Worm (Caenorhabditis elegans) whole organism, L2 larva: ENCODE results near the gene R07E3.1.

Experiments used
- R02D3.7 ChIP-seq: fragments of 150-350 bp; optimal IDR thresholded peaks from 2 replicates; lab custom pipeline; 2014; ENCODE audit warnings: missing biosample characterization, missing genetic modification characterization
- ama-1 ChIP-seq: fragments of 150-350 bp; optimal IDR thresholded peaks from 2 replicates; lab custom pipeline; 2018; ENCODE audit warnings: inconsistent platforms
- blmp-1 ChIP-seq: sonication (generic microtip); optimal IDR thresholded peaks from 2 replicates; lab custom pipeline; 2017; ENCODE audit warnings: missing genetic modification characterization, mild to moderate bottlenecking, missing compliant biosample characterization, antibody characterized with exemption, moderate library complexity; ENCODE audit not compliant: insufficient read depth
- ceh-16 ChIP-seq: fragments of 150-350 bp; optimal IDR thresholded peaks from 2 replicates; lab custom pipeline; 2014; ENCODE audit warnings: missing biosample characterization, missing genetic modification characterization
- crh-2 ChIP-seq: sonication (generic microtip); optimal IDR thresholded peaks from 2 replicates; lab custom pipeline; 2017; ENCODE audit warnings: missing biosample characterization, missing genetic modification characterization
- egl-27 ChIP-seq: sonication (generic microtip); optimal IDR thresholded peaks from 3 replicates; lab custom pipeline; 2017; ENCODE audit warnings: missing biosample characterization, missing genetic modification reagents, missing genetic modification characterization
- elt-1 ChIP-seq: fragments of 150-350 bp; optimal IDR thresholded peaks from 2 replicates; lab custom pipeline; 2014; ENCODE audit warnings: missing biosample characterization, missing genetic modification characterization
- elt-3 ChIP-seq: sonication (generic microtip); optimal IDR thresholded peaks from 2 replicates; lab custom pipeline; 2017; ENCODE audit warnings: missing biosample characterization, missing genetic modification characterization
- fos-1 ChIP-seq: fragments of 150-350 bp; optimal IDR thresholded peaks from 2 replicates; lab custom pipeline; 2014; ENCODE audit warnings: missing biosample characterization, missing genetic modification characterization
- lin-39 ChIP-seq: fragments of 150-350 bp; optimal IDR thresholded peaks from 2 replicates; lab custom pipeline; 2014; ENCODE audit warnings: missing biosample characterization, missing genetic modification reagents, missing genetic modification characterization
- lsy-2 ChIP-seq, 2 experiments: fragments of 150-350 bp in 1 of 2; sonication (generic microtip) in 1 of 2; optimal IDR thresholded peaks; 2 replicates each; lab custom pipeline; 2014 to 2017; ENCODE audit warnings: missing biosample characterization in 2 of 2, missing genetic modification characterization in 2 of 2
- mdl-1 ChIP-seq, 2 experiments: fragments of 150-350 bp in 1 of 2; sonication (generic microtip) in 1 of 2; optimal IDR thresholded peaks; 2 replicates each; lab custom pipeline; 2017; ENCODE audit warnings: missing biosample characterization in 2 of 2, missing genetic modification characterization in 2 of 2
- nhr-10 ChIP-seq: sonication (generic microtip); optimal IDR thresholded peaks from 2 replicates; lab custom pipeline; 2017; ENCODE audit warnings: missing biosample characterization, missing genetic modification characterization
- nhr-11 ChIP-seq: fragments of 150-350 bp; optimal IDR thresholded peaks from 2 replicates; lab custom pipeline; 2014; ENCODE audit warnings: missing biosample characterization, missing genetic modification characterization
- nhr-129 ChIP-seq: fragments of 150-350 bp; optimal IDR thresholded peaks from 2 replicates; lab custom pipeline; 2014; ENCODE audit warnings: missing biosample characterization, missing genetic modification characterization
- nhr-237 ChIP-seq: fragments of 150-350 bp; optimal IDR thresholded peaks from 2 replicates; lab custom pipeline; 2014; ENCODE audit warnings: missing biosample characterization, missing genetic modification characterization
- nhr-25 ChIP-seq: fragments of 150-350 bp; sonication (generic microtip); optimal IDR thresholded peaks from 3 replicates; lab custom pipeline; 2014; ENCODE audit warnings: missing biosample characterization, missing genetic modification characterization
- nhr-6 ChIP-seq: fragments of 150-350 bp; optimal IDR thresholded peaks from 2 replicates; lab custom pipeline; 2014; ENCODE audit warnings: missing biosample characterization, missing genetic modification characterization
- peb-1 ChIP-seq: fragments of 150-350 bp; optimal IDR thresholded peaks from 2 replicates; lab custom pipeline; 2014; ENCODE audit warnings: missing biosample characterization, missing genetic modification characterization
- skn-1 ChIP-seq: sonication (generic microtip); optimal IDR thresholded peaks from 2 replicates; lab custom pipeline; 2017; ENCODE audit warnings: missing biosample characterization, missing genetic modification characterization
- sma-9 ChIP-seq, 2 experiments: fragments of 150-350 bp in 1 of 2; sonication (generic microtip) in 1 of 2; optimal IDR thresholded peaks; 2 replicates each; lab custom pipeline; 2014 to 2016; ENCODE audit warnings: missing genetic modification characterization in 2 of 2, mild to moderate bottlenecking in 1 of 2, missing biosample characterization in 1 of 2, missing compliant biosample characterization in 1 of 2, missing genetic modification reagents in 1 of 2, moderate library complexity in 1 of 2
- unc-39 ChIP-seq: fragments of 150-350 bp; optimal IDR thresholded peaks from 2 replicates; lab custom pipeline; 2014; ENCODE audit warnings: missing biosample characterization, missing genetic modification characterization
- zag-1 ChIP-seq: fragments of 150-350 bp; optimal IDR thresholded peaks from 2 replicates; lab custom pipeline; 2014; ENCODE audit warnings: missing biosample characterization, missing genetic modification characterization
- ztf-1 ChIP-seq: fragments of 200-800 bp; sonication (Bioruptor generic); conservative IDR thresholded peaks from 2 replicates; pipeline ENCODE4 v1.3.6; 2022; ENCODE audit warnings: missing genetic modification characterization, missing compliant biosample characterization
- ztf-4 ChIP-seq: fragments of 150-350 bp; optimal IDR thresholded peaks from 2 replicates; lab custom pipeline; 2014; ENCODE audit warnings: missing biosample characterization, missing genetic modification characterization

R07E3.1 gene

DNA sequence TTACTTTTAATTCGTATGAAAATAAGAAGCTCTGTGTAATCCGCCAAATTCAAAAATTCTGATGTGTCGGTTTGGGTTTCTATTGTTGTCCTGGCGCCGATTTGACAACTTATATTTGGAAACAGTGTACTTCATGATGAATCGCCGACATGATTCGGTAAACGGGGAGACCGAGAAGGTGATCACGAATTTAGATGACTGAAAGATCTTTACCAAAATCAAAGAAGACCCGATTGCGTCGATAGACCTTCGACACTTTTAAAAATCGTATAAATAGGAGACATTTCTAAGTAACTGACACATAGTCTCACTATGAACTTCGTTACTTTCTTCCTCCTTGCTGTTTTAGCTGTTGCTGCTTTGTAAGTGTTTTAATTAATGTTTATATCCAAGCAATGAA is 38.5 kb downstream of the R07E3.1 start, which contains the start of gene fip-5:
Gene fip-5, plus strand, starts transcription at position 312 of the 400 bp plus-strand sequence.
- TF ChIP-seq elt-1 (tag; lab: Kevin White, UChicago) (no peak), sma-9 (GFP tag; optimal IDR thresholded peaks at IDR 0.05; lab: Kevin White, UChicago) (peak; percentile 14), sma-9 (tag; optimal IDR thresholded peaks at IDR 0.05; lab: Kevin White, UChicago) (no peak), ztf-4 (tag; lab: Kevin White, UChicago) (no peak), nhr-129 (tag; lab: Kevin White, UChicago) (no peak), nhr-237 (tag; lab: Kevin White, UChicago) (no peak)
- TF ChIP-seq, all 48 proteins: peak for 1

DNA sequence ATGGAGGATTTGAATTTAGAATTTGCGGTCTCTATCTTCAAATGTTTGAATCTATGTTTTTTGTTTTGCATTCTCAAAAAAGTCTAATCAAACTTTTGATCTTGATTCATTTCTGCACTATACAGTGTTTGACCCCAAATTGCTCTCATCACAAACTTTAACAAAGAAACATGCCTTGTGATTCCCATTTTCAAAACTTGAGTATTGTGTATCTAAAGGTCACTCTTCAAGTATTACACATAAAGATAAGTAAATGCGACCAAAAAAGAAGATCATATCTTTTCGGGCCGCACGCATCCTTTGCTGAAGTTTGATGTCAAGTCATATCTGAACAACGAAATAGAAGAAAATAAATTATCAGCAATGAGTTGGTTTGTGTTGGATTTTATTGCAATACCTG is 39.0 kb downstream of the R07E3.1 start:
- TF ChIP-seq ceh-16 (tag; lab: Kevin White, UChicago) (peak; percentile 75), crh-2 (tag; lab: Kevin White, UChicago) (peak; percentile 11), sma-9 (GFP tag; optimal IDR thresholded peaks at IDR 0.05; lab: Kevin White, UChicago) (peak; percentile 49), sma-9 (tag; optimal IDR thresholded peaks at IDR 0.05; lab: Kevin White, UChicago) (no peak), blmp-1 (tag; lab: Kevin White, UChicago) (peak; percentile 62), lsy-2 (tag; optimal IDR thresholded peaks at IDR 0.05; lab: Kevin White, UChicago) (no peak), nhr-25 (peak; percentile 88), fos-1 (tag; lab: Kevin White, UChicago) (peak; percentile 13), zag-1 (tag; lab: Kevin White, UChicago) (no peak), egl-27 (tag; lab: Kevin White, UChicago) (peak; percentile 3)

DNA sequence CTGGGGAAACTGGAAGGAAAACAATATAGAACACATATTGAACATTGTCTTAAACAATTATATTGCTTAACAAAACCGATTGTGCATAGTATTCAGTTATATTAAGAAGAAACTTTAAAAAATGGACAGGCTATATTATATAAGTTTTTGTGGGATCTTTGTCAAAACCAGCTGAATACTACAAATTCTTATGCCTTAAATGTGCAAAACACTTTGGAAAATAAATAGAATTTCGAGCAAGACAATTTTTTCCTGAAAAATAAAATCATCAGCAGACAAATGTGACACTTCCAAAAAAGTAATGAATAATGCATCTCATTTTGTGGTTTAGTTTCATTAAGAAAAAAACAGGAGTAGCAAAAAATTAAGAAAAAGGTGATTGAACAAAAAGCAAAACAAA is 43.6 kb downstream of the R07E3.1 start:
- TF ChIP-seq unc-39 (tag; lab: Kevin White, UChicago) (no peak), R02D3.7 (no peak), lin-39 (tag; lab: Kevin White, UChicago) (no peak), nhr-11 (tag; lab: Kevin White, UChicago) (no peak), skn-1 (tag; lab: Kevin White, UChicago) (no peak), elt-3 (no peak), zag-1 (tag; lab: Kevin White, UChicago) (no peak), nhr-6 (tag; lab: Kevin White, UChicago) (no peak), crh-2 (tag; lab: Kevin White, UChicago) (no peak), ztf-1 (GFP tag; lab: Robert Waterston, UW) (no peak), nhr-237 (tag; lab: Kevin White, UChicago) (no peak), peb-1 (tag; lab: Kevin White, UChicago) (no peak), nhr-10 (tag; lab: Kevin White, UChicago) (no peak), ama-1 (no peak), mdl-1 (tag; optimal IDR thresholded peaks at IDR 0.05; lab: Kevin White, UChicago) (no peak), sma-9 (GFP tag; optimal IDR thresholded peaks at IDR 0.05; lab: Kevin White, UChicago) (no peak), sma-9 (tag; optimal IDR thresholded peaks at IDR 0.05; lab: Kevin White, UChicago) (no peak), lsy-2 (tag; optimal IDR thresholded peaks at IDR 0.05; lab: Kevin White, UChicago) (no peak)
